Fruit fly (Drosophila melanogaster): ENCODE data around the gene CG44325.
A peak's percentile ranks its signal among the peaks of the same experiment; 100 is the strongest.

The CG44325 gene

DNA sequence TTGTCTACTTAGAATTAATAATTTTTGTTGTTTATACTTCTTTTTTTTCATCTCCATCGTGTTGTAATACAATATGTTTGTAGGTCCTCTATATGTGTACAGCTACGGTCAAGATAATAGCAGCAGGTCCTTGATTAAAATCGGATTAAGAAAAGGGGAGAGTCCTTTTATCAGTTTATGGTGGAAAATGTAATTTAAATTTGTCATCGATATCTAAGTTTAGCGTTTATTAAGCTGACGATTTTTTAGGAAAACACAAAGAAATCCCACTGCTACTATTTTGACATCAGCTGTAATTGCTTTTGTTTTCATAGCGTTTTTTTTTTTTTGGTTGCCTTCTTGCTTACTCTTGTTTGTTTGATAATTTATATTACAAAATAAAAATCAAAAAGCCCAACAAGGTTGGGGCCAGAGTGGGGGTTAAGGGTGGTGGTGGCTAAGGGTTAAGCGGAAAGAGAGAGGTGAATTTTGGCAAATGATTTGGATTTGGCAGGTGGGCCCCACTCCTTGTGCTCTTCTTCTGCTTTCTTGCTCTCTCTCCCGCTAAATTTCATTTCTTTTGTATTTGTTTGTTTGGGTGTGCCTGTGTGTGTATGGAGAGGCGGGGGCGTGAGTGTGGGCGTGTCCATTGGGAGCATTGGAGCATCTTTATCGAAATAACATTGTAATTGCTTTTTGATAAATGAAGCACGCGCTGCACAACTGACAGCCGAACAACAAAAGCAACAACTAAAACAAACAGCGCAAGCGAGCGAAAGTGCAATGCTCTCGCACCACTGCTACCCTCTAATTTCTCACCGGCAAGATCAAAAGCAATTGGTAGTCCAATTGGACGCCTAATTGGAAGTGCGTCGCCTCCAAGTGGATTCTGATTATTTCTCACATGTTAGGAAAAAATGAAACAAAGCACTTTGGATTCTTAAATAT, 42.8 kb upstream of the CG44325 start (continued):
- TF ChIP-seq maf-S (GFP tag; optimal IDR thresholded peaks at IDR 0.05) (no peak), Tbp (GFP tag; optimal IDR thresholded peaks at IDR 0.05) (no peak), CG6254 (GFP tag; optimal IDR thresholded peaks at IDR 0.05) (peak; percentile 19), HmgD (GFP tag; optimal IDR thresholded peaks at IDR 0.05) (no peak), CG16815 (GFP tag; optimal IDR thresholded peaks at IDR 0.05) (no peak), Med (GFP tag) (peak; percentile 86), CG4730 (GFP tag; IDR thresholded peaks at IDR 0.05) (no peak; the same call in 1 of the 2 replicates), Hey (tag; optimal IDR thresholded peaks at IDR 0.05) (no peak), so (GFP tag; IDR thresholded peaks at IDR 0.05) (no peak), HHEX (GFP tag; optimal IDR thresholded peaks at IDR 0.05) (peak; percentile 45), CG30020 (tag; optimal IDR thresholded peaks at IDR 0.05) (no peak), CG4854 (GFP tag; optimal IDR thresholded peaks at IDR 0.05) (peak; percentile 12), Hsf (GFP tag; optimal IDR thresholded peaks at IDR 0.05) (peak; percentile 33), fd96Cb (tag; optimal IDR thresholded peaks at IDR 0.05) (peak; percentile 49), gt (GFP tag; IDR thresholded peaks at IDR 0.05) (no peak), sens (GFP tag) (peak; percentile 89), pan (optimal IDR thresholded peaks at IDR 0.05) (no peak), pan (GFP tag; optimal IDR thresholded peaks at IDR 0.05 in 1 of 2, IDR thresholded peaks at IDR 0.05 in 1 of 2) (peak in 1 of 2 experiments; percentile 50), Oli (tag; optimal IDR thresholded peaks at IDR 0.05) (peak; percentile 53), fd102C (GFP tag; optimal IDR thresholded peaks at IDR 0.05) (no peak), sqz (GFP tag; optimal IDR thresholded peaks at IDR 0.05) (no peak), CG17186 (GFP tag; optimal IDR thresholded peaks at IDR 0.05) (no peak), crc (GFP tag; optimal IDR thresholded peaks at IDR 0.05) (no peak), CG14965 (GFP tag; optimal IDR thresholded peaks at IDR 0.05; ENCODE audit: borderline replicate concordance) (no peak), sd (tag; optimal IDR thresholded peaks at IDR 0.05) (no peak), Lpt (GFP tag; optimal IDR thresholded peaks at IDR 0.05) (no peak), Dip3 (GFP tag; optimal IDR thresholded peaks at IDR 0.05) (no peak), grau (tag; optimal IDR thresholded peaks at IDR 0.05) (peak; percentile 56), scrt (GFP tag; optimal IDR thresholded peaks at IDR 0.05) (peak; percentile 4), CG12219 (GFP tag; optimal IDR thresholded peaks at IDR 0.05) (peak; percentile 14), Aef1 (GFP tag; IDR thresholded peaks at IDR 0.05) (peak; percentile 16; the same call in 1 of the 3 replicates), CG1832 (GFP tag; optimal IDR thresholded peaks at IDR 0.05) (no peak), gfzf (GFP tag; optimal IDR thresholded peaks at IDR 0.05) (no peak), danr (GFP tag; IDR thresholded peaks at IDR 0.05) (no peak), CG4328 (GFP tag; optimal IDR thresholded peaks at IDR 0.05) (no peak), onecut (GFP tag; IDR thresholded peaks at IDR 0.05) (no peak), CG7963 (GFP tag; IDR thresholded peaks at IDR 0.05; ENCODE audit: partially characterized antibody) (no peak), Sin3A (optimal IDR thresholded peaks at IDR 0.05) (no peak), Hand (GFP tag; optimal IDR thresholded peaks at IDR 0.05) (peak; percentile 12), CG6791 (GFP tag; IDR thresholded peaks at IDR 0.05; ENCODE audit: partially characterized antibody) (no peak), H15 (GFP tag; IDR thresholded peaks at IDR 0.05) (no peak), slou (GFP tag; optimal IDR thresholded peaks at IDR 0.05) (no peak), CG16863 (GFP tag; optimal IDR thresholded peaks at IDR 0.05) (peak; percentile 0), Dll (GFP tag; IDR thresholded peaks at IDR 0.05; ENCODE audit: partially characterized antibody) (no peak), mam (GFP tag; optimal IDR thresholded peaks at IDR 0.05) (peak; percentile 47), al (GFP tag; IDR thresholded peaks at IDR 0.05) (no peak), ase (GFP tag; IDR thresholded peaks at IDR 0.05) (no peak), Dp (GFP tag; optimal IDR thresholded peaks at IDR 0.05) (no peak), cwo (GFP tag; optimal IDR thresholded peaks at IDR 0.05) (peak; percentile 41), wor (GFP tag; IDR thresholded peaks at IDR 0.05) (no peak)

Data from whole organism, embryonic.